Fruit fly (Drosophila melanogaster) whole organism, adult: ENCODE measurements around the gene Trxr1.
A peak's percentile ranks its signal among the peaks of the same experiment; 100 is the strongest.

Experiments used
- CG11617 ChIP-seq: fragments of 200-800 bp; sonication (Bioruptor generic); optimal IDR thresholded peaks from 2 replicates; lab custom pipeline; 2017; ENCODE audit warnings: mild to moderate bottlenecking, missing biosample characterization, missing genetic modification reagents, missing genetic modification characterization
- CG12768 ChIP-seq: fragments of 200-800 bp; sonication (Bioruptor generic); optimal IDR thresholded peaks from 2 replicates; lab custom pipeline; 2017; ENCODE audit warnings: missing biosample characterization, missing genetic modification characterization, mild to moderate bottlenecking, moderate library complexity, missing genetic modification reagents
- CG14711 ChIP-seq: fragments of 200-800 bp; sonication (Bioruptor generic); optimal IDR thresholded peaks from 2 replicates; lab custom pipeline; 2018; ENCODE audit warnings: missing biosample characterization, mild to moderate bottlenecking, missing genetic modification characterization, moderate library complexity
- CG1620 ChIP-seq: fragments of 200-800 bp; sonication (Bioruptor generic); optimal IDR thresholded peaks from 2 replicates; lab custom pipeline; 2016; ENCODE audit warnings: missing biosample characterization, missing genetic modification characterization
- CG33017 ChIP-seq: fragments of 200-800 bp; sonication (Bioruptor generic); optimal IDR thresholded peaks from 2 replicates; lab custom pipeline; 2018; ENCODE audit warnings: missing biosample characterization, mild to moderate bottlenecking, missing genetic modification characterization, moderate library complexity
- CG5204 ChIP-seq: fragments of 200-800 bp; sonication (Bioruptor generic); optimal IDR thresholded peaks from 2 replicates; lab custom pipeline; 2016; ENCODE audit warnings: missing biosample characterization, missing genetic modification characterization
- CG7045 ChIP-seq: fragments of 200-800 bp; sonication (Bioruptor generic); optimal IDR thresholded peaks from 2 replicates; lab custom pipeline; 2017; ENCODE audit warnings: missing biosample characterization, mild to moderate bottlenecking, missing genetic modification characterization
- CG7101 ChIP-seq: fragments of 200-800 bp; sonication (Bioruptor generic); optimal IDR thresholded peaks from 2 replicates; lab custom pipeline; 2018; ENCODE audit warnings: missing biosample characterization, mild to moderate bottlenecking, missing genetic modification characterization, moderate library complexity
- Clk ChIP-seq: fragments of 200-800 bp; sonication (Bioruptor generic); optimal IDR thresholded peaks from 2 replicates; lab custom pipeline; 2017; ENCODE audit warnings: missing biosample characterization, missing genetic modification characterization
- Crg-1 ChIP-seq: fragments of 200-800 bp; sonication (Bioruptor generic); optimal IDR thresholded peaks from 2 replicates; lab custom pipeline; 2016; ENCODE audit warnings: missing biosample characterization, missing genetic modification characterization
- Hr96 ChIP-seq: fragments of 200-800 bp; sonication (Bioruptor generic); optimal IDR thresholded peaks from 2 replicates; lab custom pipeline; 2016; ENCODE audit warnings: missing biosample characterization, missing genetic modification characterization
- Mnt ChIP-seq: fragments of 200-800 bp; sonication (Bioruptor generic); optimal IDR thresholded peaks from 2 replicates; lab custom pipeline; 2016; ENCODE audit warnings: missing biosample characterization, mild to moderate bottlenecking, missing genetic modification characterization
- bab1 ChIP-seq: fragments of 200-800 bp; sonication (Bioruptor generic); optimal IDR thresholded peaks from 3 replicates; lab custom pipeline; 2019; ENCODE audit warnings: missing biosample characterization, mild to moderate bottlenecking, missing genetic modification characterization, moderate library complexity
- cic ChIP-seq: fragments of 200-800 bp; sonication (Bioruptor generic); optimal IDR thresholded peaks from 2 replicates; lab custom pipeline; 2017; ENCODE audit warnings: missing biosample characterization, mild to moderate bottlenecking, missing genetic modification characterization, moderate library complexity
- cnc ChIP-seq, 2 experiments: fragments of >200 bp; optimal IDR thresholded peaks; 2 replicates each; lab custom pipeline; 2017
- kay ChIP-seq: fragments of 200-800 bp; sonication (Bioruptor generic); peaks from one replicate; lab custom pipeline; 2016; ENCODE audit warnings: missing biosample characterization, missing genetic modification characterization, borderline replicate concordance
- ovo ChIP-seq: fragments of 200-800 bp; sonication (Bioruptor generic); optimal IDR thresholded peaks from 2 replicates; lab custom pipeline; 2016; ENCODE audit warnings: missing biosample characterization, missing genetic modification characterization
- pad ChIP-seq: fragments of 200-800 bp; sonication (Bioruptor generic); optimal IDR thresholded peaks from 3 replicates; lab custom pipeline; 2017; ENCODE audit warnings: missing biosample characterization, missing genetic modification characterization, mild to moderate bottlenecking, moderate library complexity, missing genetic modification reagents
- tj ChIP-seq: fragments of 200-800 bp; sonication (Bioruptor generic); optimal IDR thresholded peaks from 3 replicates; lab custom pipeline; 2017; ENCODE audit warnings: missing biosample characterization, mild to moderate bottlenecking, missing genetic modification characterization, moderate library complexity
- toe ChIP-seq: fragments of 200-800 bp; sonication (Bioruptor generic); optimal IDR thresholded peaks from 2 replicates; lab custom pipeline; 2016; ENCODE audit warnings: missing biosample characterization, missing genetic modification characterization

The Trxr1 gene

DNA sequence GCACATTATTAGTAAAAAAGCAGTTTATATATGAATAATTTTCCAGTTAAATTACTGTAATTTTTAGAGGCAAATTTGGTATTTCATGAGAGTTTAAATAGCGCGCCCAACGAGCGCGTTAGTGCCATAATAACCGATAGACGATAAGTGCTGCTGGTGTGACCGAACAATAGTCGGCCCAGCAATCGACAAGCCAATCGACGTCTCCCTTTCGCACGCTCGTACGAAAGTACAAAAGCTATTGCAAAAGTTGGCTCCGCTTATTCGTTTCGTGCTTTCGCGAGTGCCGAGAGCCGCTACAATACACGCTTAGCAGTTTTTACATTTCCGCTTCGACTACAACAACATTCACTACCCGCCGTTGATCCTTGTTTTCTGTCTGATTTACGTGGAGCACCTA lies at the start of gene Trxr1:
Trxr1 (plus strand) TSS at position 231 of the 400 bp plus-strand sequence.
- TF ChIP-seq CG14711 (tag; lab: Kevin White, UChicago) (peak; percentile 19), CG7101 (tag; lab: Kevin White, UChicago) (peak; percentile 24), kay (GFP tag; lab: Kevin White, UChicago) (no peak), CG1620 (GFP tag; lab: Kevin White, UChicago) (no peak), toe (GFP tag; lab: Kevin White, UChicago) (no peak), Hr96 (GFP tag; lab: Kevin White, UChicago) (no peak), Clk (no peak), tj (GFP tag; lab: Kevin White, UChicago) (peak; percentile 46), CG33017 (tag; lab: Kevin White, UChicago) (peak; percentile 20), Crg-1 (no peak), CG7045 (GFP tag; lab: Kevin White, UChicago) (no peak), cic (GFP tag; lab: Kevin White, UChicago) (peak; percentile 4), bab1 (GFP tag; lab: Kevin White, UChicago) (peak; percentile 75), cnc (optimal IDR thresholded peaks at IDR 0.05; lab: Kevin White, UChicago) (no peak), CG12768 (GFP tag; lab: Kevin White, UChicago) (no peak), CG5204 (GFP tag; lab: Kevin White, UChicago) (no peak), ovo (GFP tag; lab: Kevin White, UChicago) (peak; percentile 22), pad (GFP tag; lab: Kevin White, UChicago) (peak; percentile 30), Mnt (GFP tag; lab: Kevin White, UChicago) (peak; percentile 63), CG11617 (GFP tag; lab: Kevin White, UChicago) (peak; percentile 47)

DNA sequence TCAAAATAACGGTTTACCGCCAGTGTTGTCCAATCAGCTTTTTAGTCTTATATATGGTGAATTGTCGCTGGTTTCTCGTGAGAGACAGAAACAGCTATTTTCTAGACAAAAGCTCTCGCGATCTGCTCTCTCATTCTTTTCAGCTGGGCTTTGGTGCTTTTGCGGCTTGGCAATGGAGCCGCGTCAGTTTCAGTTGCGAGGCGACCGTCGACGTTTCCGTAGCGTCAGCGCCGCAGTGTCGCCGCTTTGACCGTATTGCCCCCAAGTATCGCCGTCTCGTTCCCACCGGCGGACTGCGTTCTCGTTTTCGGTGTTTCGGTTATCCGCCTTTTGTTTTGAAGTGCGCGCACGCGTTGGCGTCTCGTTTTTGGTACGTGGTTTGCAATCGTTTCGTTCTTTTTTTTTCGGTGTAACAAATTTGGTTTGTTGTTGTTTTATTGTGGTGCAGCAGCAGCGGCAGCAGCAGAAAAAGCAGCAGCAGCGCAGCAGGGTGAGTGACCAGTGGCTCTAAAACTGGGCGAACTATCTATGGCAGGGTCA lies 49.2 kb upstream of the Trxr1 start:
- TF ChIP-seq toe (GFP tag; lab: Kevin White, UChicago) = peak; percentile 30
- no peak for TF ChIP-seq CG14711 (tag; lab: Kevin White, UChicago)
- peak; percentile 8 for TF ChIP-seq pad (GFP tag; lab: Kevin White, UChicago)
- TF ChIP-seq CG12768 (GFP tag; lab: Kevin White, UChicago) = peak; percentile 28
- peak; percentile 85 for TF ChIP-seq kay (GFP tag; lab: Kevin White, UChicago)
- no peak for TF ChIP-seq cic (GFP tag; lab: Kevin White, UChicago)
- TF ChIP-seq Clk = no peak
- peak; percentile 90 for TF ChIP-seq ovo (GFP tag; lab: Kevin White, UChicago)
- no peak for TF ChIP-seq CG5204 (GFP tag; lab: Kevin White, UChicago)
- TF ChIP-seq CG33017 (tag; lab: Kevin White, UChicago) = no peak
- TF ChIP-seq Hr96 (GFP tag; lab: Kevin White, UChicago) = no peak
- peak; percentile 18 for TF ChIP-seq CG1620 (GFP tag; lab: Kevin White, UChicago)
- peak; percentile 87 for TF ChIP-seq bab1 (GFP tag; lab: Kevin White, UChicago)
- TF ChIP-seq Crg-1 = no peak
- no peak for TF ChIP-seq CG7045 (GFP tag; lab: Kevin White, UChicago)
- no peak for TF ChIP-seq CG11617 (GFP tag; lab: Kevin White, UChicago)
- TF ChIP-seq Mnt (GFP tag; lab: Kevin White, UChicago) = peak; percentile 16
- TF ChIP-seq tj (GFP tag; lab: Kevin White, UChicago) = peak; percentile 74
- no peak for TF ChIP-seq cnc (optimal IDR thresholded peaks at IDR 0.05; lab: Kevin White, UChicago)
- peak; percentile 22 for TF ChIP-seq CG7101 (tag; lab: Kevin White, UChicago)

DNA sequence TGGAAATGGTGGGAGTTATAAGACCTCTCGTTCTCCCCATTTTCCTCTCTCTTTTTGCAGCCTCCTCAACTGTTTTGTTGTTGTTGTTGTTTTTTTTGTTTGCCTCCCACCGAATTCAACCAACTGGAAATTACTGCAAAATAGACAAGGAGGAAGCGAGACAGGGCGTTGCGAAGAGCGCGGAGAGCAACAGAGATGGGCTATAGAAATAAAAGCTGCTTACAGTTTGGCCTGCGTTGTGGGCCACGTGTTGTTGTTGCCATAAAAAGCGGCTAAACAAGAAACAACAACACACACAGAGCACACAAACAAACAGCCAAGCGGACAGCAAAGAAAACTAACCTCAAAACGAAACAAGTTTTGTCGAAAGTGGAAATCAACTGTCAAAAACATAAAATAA lies 47.8 kb upstream of the Trxr1 start:
- TF ChIP-seq Crg-1 (no peak), kay (GFP tag; lab: Kevin White, UChicago) (no peak), Mnt (GFP tag; lab: Kevin White, UChicago) (no peak), cnc (optimal IDR thresholded peaks at IDR 0.05; lab: Kevin White, UChicago) (no peak), pad (GFP tag; lab: Kevin White, UChicago) (no peak), Hr96 (GFP tag; lab: Kevin White, UChicago) (no peak), CG7101 (tag; lab: Kevin White, UChicago) (no peak), CG14711 (tag; lab: Kevin White, UChicago) (no peak), CG1620 (GFP tag; lab: Kevin White, UChicago) (no peak), tj (GFP tag; lab: Kevin White, UChicago) (no peak), CG5204 (GFP tag; lab: Kevin White, UChicago) (no peak), toe (GFP tag; lab: Kevin White, UChicago) (no peak), CG7045 (GFP tag; lab: Kevin White, UChicago) (no peak), CG11617 (GFP tag; lab: Kevin White, UChicago) (no peak), bab1 (GFP tag; lab: Kevin White, UChicago) (no peak), CG12768 (GFP tag; lab: Kevin White, UChicago) (no peak), CG33017 (tag; lab: Kevin White, UChicago) (no peak), ovo (GFP tag; lab: Kevin White, UChicago) (no peak)

DNA sequence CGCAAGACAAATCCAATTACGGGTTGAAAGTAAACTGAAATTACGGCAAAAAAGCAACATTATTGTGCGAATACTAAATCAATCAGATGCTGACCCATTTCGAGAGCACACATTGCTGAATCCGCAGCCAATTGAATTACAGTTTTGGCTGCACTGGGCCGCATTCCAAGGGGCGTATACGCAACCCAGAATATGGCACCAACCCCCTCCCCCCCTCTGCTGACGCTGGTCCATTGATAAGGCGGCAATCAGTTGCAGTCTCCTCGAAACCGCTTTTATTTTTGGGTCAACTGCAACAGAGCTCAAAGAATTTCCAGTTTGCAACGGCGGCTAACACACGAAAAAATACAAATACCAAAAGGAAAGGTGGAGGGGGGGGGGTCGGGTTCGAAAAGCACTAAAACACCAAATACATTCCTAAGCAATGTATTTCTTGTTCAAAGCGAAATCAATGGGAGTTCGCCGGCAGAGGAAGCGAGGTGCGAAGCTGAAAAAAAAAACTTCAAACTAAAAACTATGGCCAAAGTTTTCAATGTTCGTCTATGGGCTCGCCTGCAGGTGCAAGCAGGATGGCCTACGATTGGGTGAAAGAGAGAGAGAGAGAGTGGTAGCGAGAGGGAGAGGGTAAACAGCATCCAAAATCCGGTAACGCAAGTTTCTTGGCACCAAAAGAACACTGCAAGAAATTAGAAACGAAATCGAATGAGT lies 46.7 kb upstream of the Trxr1 start:
- TF ChIP-seq ovo (GFP tag; lab: Kevin White, UChicago) (no peak), kay (GFP tag; lab: Kevin White, UChicago) (no peak), Mnt (GFP tag; lab: Kevin White, UChicago) (no peak), CG7101 (tag; lab: Kevin White, UChicago) (no peak), cic (GFP tag; lab: Kevin White, UChicago) (no peak), CG11617 (GFP tag; lab: Kevin White, UChicago) (no peak), toe (GFP tag; lab: Kevin White, UChicago) (no peak)

DNA sequence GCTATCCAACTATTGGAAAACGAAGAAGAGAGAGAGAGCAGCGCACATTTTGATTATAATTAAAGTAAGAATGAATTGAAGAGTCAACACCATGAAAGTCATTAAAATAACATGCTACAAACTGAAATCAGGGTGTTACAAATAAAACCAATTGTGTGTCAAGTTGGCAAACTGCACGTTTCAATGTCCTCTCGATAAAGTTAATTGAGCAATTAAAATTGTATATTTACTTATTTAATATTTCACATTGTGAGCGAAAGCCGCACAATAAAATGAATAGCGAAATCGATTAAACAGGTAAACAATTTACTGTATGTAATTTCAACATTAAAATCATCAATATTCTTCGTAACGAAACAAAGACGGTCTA lies 46.2 kb upstream of the Trxr1 start:
- TF ChIP-seq CG7045 (GFP tag; lab: Kevin White, UChicago) (no peak), CG33017 (tag; lab: Kevin White, UChicago) (no peak), bab1 (GFP tag; lab: Kevin White, UChicago) (no peak), kay (GFP tag; lab: Kevin White, UChicago) (no peak), Crg-1 (no peak), CG14711 (tag; lab: Kevin White, UChicago) (no peak), Mnt (GFP tag; lab: Kevin White, UChicago) (no peak), CG11617 (GFP tag; lab: Kevin White, UChicago) (no peak), pad (GFP tag; lab: Kevin White, UChicago) (no peak), ovo (GFP tag; lab: Kevin White, UChicago) (no peak), CG1620 (GFP tag; lab: Kevin White, UChicago) (no peak), Clk (no peak), CG7101 (tag; lab: Kevin White, UChicago) (no peak), cic (GFP tag; lab: Kevin White, UChicago) (no peak), CG5204 (GFP tag; lab: Kevin White, UChicago) (no peak), cnc (optimal IDR thresholded peaks at IDR 0.05; lab: Kevin White, UChicago) (no peak), tj (GFP tag; lab: Kevin White, UChicago) (no peak), toe (GFP tag; lab: Kevin White, UChicago) (no peak), CG12768 (GFP tag; lab: Kevin White, UChicago) (no peak)
